Worm (Caenorhabditis elegans): ENCODE data around the gene sra-38.

Gene sra-38

ce11 chrX:13917121-13917755, 17.3 kb upstream of the sra-38 start, which contains the start of gene ekl-5 (continued):
- TF ChIP-seq nhr-232 (tag; optimal IDR thresholded peaks at IDR 0.05) = no peak

DNA sequence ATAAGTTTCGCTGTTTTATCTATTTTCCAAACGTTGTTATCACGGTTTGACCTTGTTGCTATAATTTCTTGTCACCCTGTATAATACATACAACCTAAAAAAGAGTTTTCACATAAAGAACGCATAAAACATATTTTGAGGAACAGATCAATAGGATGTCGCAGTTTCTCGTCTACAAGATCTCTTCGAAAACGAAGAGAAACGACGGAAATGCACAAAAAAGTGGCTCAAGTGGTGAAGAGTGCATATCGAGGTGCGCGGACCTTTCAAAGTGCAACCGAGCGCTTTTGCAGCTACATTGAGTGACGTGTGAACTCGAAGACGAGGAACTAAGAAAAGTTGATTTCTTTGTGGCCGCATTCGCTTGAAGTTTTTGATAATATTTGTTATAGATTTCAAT, 14.3 kb upstream of the sra-38 start, which contains the start of gene Y26E6A.2:
Gene Y26E6A.2, minus strand, starts transcription at position 101 of the 400 bp plus-strand sequence.
- TF ChIP-seq nhr-11 (tag; optimal IDR thresholded peaks at IDR 0.05) (no peak), tbx-7 (tag; optimal IDR thresholded peaks at IDR 0.05) (no peak), zip-5 (tag; optimal IDR thresholded peaks at IDR 0.05) (no peak), tbx-2 (tag; optimal IDR thresholded peaks at IDR 0.05) (no peak), gmeb-2 (tag; optimal IDR thresholded peaks at IDR 0.05) (no peak), ceh-6 (GFP tag; optimal IDR thresholded peaks at IDR 0.05) (no peak), dmd-4 (tag; optimal IDR thresholded peaks at IDR 0.05; ENCODE audit: borderline replicate concordance) (no peak), syd-9 (tag; optimal IDR thresholded peaks at IDR 0.05) (no peak), ceh-34 (tag; optimal IDR thresholded peaks at IDR 0.05) (no peak), pros-1 (tag; optimal IDR thresholded peaks at IDR 0.05) (no peak), odd-2 (tag; optimal IDR thresholded peaks at IDR 0.05) (no peak), ceh-19 (GFP tag; optimal IDR thresholded peaks at IDR 0.05) (no peak)

DNA sequence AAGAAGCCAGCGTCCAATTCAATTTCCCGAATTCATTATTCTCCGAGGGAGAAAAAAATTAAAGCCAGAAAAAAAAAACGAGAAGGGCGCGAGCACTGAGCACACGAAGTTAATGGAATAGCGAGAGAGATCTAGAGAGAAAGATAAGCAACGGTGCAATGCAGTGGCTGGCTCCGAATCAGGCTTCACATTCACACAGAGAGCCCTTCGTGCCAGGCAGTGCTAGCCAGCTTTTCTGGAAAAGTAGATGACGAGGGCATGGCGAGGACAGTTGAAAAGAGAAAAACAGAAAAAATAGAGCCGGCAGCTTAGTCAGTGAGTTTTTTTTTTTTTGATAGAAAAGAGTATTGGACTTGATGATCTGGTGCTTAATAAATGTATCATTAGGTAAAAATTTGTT, 13.7 kb upstream of the sra-38 start:
- no peak for TF ChIP-seq lin-11 (tag; optimal IDR thresholded peaks at IDR 0.05)
- TF ChIP-seq ref-2 (tag; optimal IDR thresholded peaks at IDR 0.05) = no peak
- no peak for TF ChIP-seq pat-9 (tag; optimal IDR thresholded peaks at IDR 0.05)
- no peak for TF ChIP-seq unc-86 (tag; optimal IDR thresholded peaks at IDR 0.05)
- no peak for TF ChIP-seq ceh-2 (tag; optimal IDR thresholded peaks at IDR 0.05)
- no peak for TF ChIP-seq F13H6.1 (tag; optimal IDR thresholded peaks at IDR 0.05)
- no peak for TF ChIP-seq hlh-13 (GFP tag; optimal IDR thresholded peaks at IDR 0.05)
- TF ChIP-seq pros-1 (tag; optimal IDR thresholded peaks at IDR 0.05) = no peak
- TF ChIP-seq ceh-22 (tag; optimal IDR thresholded peaks at IDR 0.05) = no peak
- no peak for TF ChIP-seq ceh-34 (tag; optimal IDR thresholded peaks at IDR 0.05)
- TF ChIP-seq syd-9 (tag; optimal IDR thresholded peaks at IDR 0.05) = no peak

- TF ChIP-seq hlh-8 (tag; optimal IDR thresholded peaks at IDR 0.05) = no peak
Measured at ce11 chrX:13909850-13910249, 9.9 kb upstream of the sra-38 start, which contains the start of gene Y26E6A.3. TSS of gene Y26E6A.3 (minus strand) at chrX:13909950.

DNA sequence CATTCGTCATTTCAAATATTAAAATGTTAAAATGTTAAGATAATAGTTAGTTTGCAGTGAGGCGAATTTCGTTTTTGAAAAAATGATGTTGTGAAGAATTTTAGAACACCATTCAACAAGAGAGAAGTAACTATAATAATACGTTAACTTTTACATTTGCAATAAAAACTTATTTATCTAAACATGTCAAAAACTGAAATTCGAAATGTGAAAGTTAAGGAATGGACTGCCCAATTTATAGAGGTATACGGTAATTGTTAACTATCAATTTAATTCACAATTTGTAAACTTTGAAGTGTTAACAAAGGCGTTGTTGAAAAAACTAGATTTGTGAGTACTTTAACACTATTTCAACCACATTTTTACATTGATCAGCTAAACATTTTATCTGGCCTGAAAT, 3.8 kb upstream of the sra-38 start:
- TF ChIP-seq unc-42 (tag; optimal IDR thresholded peaks at IDR 0.05) = no peak
- no peak for TF ChIP-seq tbx-2 (tag; optimal IDR thresholded peaks at IDR 0.05)
- TF ChIP-seq odd-2 (tag; optimal IDR thresholded peaks at IDR 0.05) = no peak
- TF ChIP-seq ama-1 (optimal IDR thresholded peaks at IDR 0.05) = no peak
- TF ChIP-seq ceh-22 (tag; optimal IDR thresholded peaks at IDR 0.05) = no peak
- TF ChIP-seq zip-5 (tag; optimal IDR thresholded peaks at IDR 0.05) = no peak
- TF ChIP-seq mec-3 (tag; optimal IDR thresholded peaks at IDR 0.05; ENCODE audit: borderline replicate concordance) = no peak
- no peak for TF ChIP-seq fkh-10 (GFP tag; optimal IDR thresholded peaks at IDR 0.05)

- TF ChIP-seq ref-2 (tag; optimal IDR thresholded peaks at IDR 0.05) (no peak), ahr-1 (tag; optimal IDR thresholded peaks at IDR 0.05) (no peak), sox-2 (GFP tag; IDR thresholded peaks at IDR 0.05) (no peak)
Measured at ce11 chrX:13903328-13903727, 3.4 kb upstream of the sra-38 start, which contains the start of gene sra-39. TSS of gene sra-39 (minus strand) at chrX:13903428.

- TF ChIP-seq nfya-1 (tag; optimal IDR thresholded peaks at IDR 0.05) (no peak), ceh-30 (tag; optimal IDR thresholded peaks at IDR 0.05) (no peak), ceh-45 (GFP tag; IDR thresholded peaks at IDR 0.05) (no peak), ttx-3 (tag; optimal IDR thresholded peaks at IDR 0.05) (no peak), unc-86 (tag; optimal IDR thresholded peaks at IDR 0.05) (no peak), pha-2 (tag; optimal IDR thresholded peaks at IDR 0.05) (no peak), T23F11.4 (GFP tag; optimal IDR thresholded peaks at IDR 0.05) (no peak)
Measured at ce11 chrX:13893256-13893655, 6.7 kb downstream of the sra-38 start, which contains the start of gene sra-37. TSS of gene sra-37 (minus strand) at chrX:13893356.

Measured in whole organism, late embryonic.